Worm (Caenorhabditis elegans) whole organism, young adult: Measurements from ENCODE around the gene C33B4.4.

Experiments used
- C06A6.2 ChIP-seq: fragments of 200-800 bp; sonication (Bioruptor generic); conservative IDR thresholded peaks from 2 replicates; pipeline ENCODE4 v1.3.6; 2022; ENCODE audit warnings: missing genetic modification characterization, missing compliant biosample characterization
- F23B12.7 ChIP-seq: sonication (generic microtip); optimal IDR thresholded peaks from 2 replicates; lab custom pipeline; 2017; ENCODE audit warnings: missing genetic modification characterization, mild to moderate bottlenecking, missing compliant biosample characterization, antibody characterized with exemption, moderate library complexity; ENCODE audit not compliant: insufficient read depth
- F49E8.2 ChIP-seq: sonication (generic microtip); optimal IDR thresholded peaks from 3 replicates; lab custom pipeline; 2017; ENCODE audit warnings: missing genetic modification characterization, mild to moderate bottlenecking, missing compliant biosample characterization, antibody characterized with exemption, moderate library complexity; ENCODE audit not compliant: insufficient read depth
- F52B5.7 ChIP-seq: sonication (generic microtip); optimal IDR thresholded peaks from 2 replicates; lab custom pipeline; 2016; ENCODE audit warnings: mild to moderate bottlenecking, missing genetic modification characterization, missing compliant biosample characterization
- F55B11.4 ChIP-seq: sonication (generic microtip); optimal IDR thresholded peaks from 2 replicates; lab custom pipeline; 2016; ENCODE audit warnings: missing compliant biosample characterization, missing genetic modification characterization, borderline replicate concordance; ENCODE audit not compliant: insufficient read depth
- F57A8.1 ChIP-seq: fragments of 200-800 bp; sonication (Bioruptor generic); optimal IDR thresholded peaks from 2 replicates; lab custom pipeline; 2018; ENCODE audit warnings: mild to moderate bottlenecking, missing genetic modification characterization, moderate library complexity, missing compliant biosample characterization
- K11D2.4 ChIP-seq: fragments of 200-800 bp; sonication (Bioruptor generic); IDR thresholded peaks from 2 replicates; pipeline ENCODE4 v1.3.6; 2022; ENCODE audit warnings: missing genetic modification reagents, missing genetic modification characterization, missing compliant biosample characterization
- K12H6.12 ChIP-seq: fragments of 200-800 bp; sonication (Bioruptor generic); optimal IDR thresholded peaks from 2 replicates; lab custom pipeline; 2018; ENCODE audit warnings: mild to moderate bottlenecking, missing genetic modification characterization, missing compliant biosample characterization
- Y67H2A.10 ChIP-seq: fragments of 200-800 bp; sonication (Bioruptor generic); conservative IDR thresholded peaks from 2 replicates; pipeline ENCODE4 v1.3.6; 2022; ENCODE audit warnings: missing genetic modification reagents, missing genetic modification characterization, missing compliant biosample characterization
- Y95B8A.8 ChIP-seq: fragments of 200-800 bp; sonication (Bioruptor generic); IDR thresholded peaks from 2 replicates; pipeline ENCODE4 v1.3.6; 2022; ENCODE audit warnings: missing genetic modification reagents, missing genetic modification characterization, missing compliant biosample characterization
- ZK185.1 ChIP-seq: sonication (generic microtip); optimal IDR thresholded peaks from 2 replicates; lab custom pipeline; 2016; ENCODE audit warnings: mild to moderate bottlenecking, missing genetic modification characterization, missing compliant biosample characterization; ENCODE audit not compliant: poor library complexity, severe bottlenecking
- ama-1 ChIP-seq, 3 experiments: fragments of 150-350 bp in 1 of 3; sonication (generic microtip) in 2 of 3; optimal IDR thresholded peaks; 2 replicates each; lab custom pipeline; 2014 to 2018; ENCODE audit warnings: missing biosample characterization in 2 of 3, missing genetic modification characterization in 2 of 3, missing genetic modification reagents in 2 of 3
- athp-1 ChIP-seq: sonication (generic microtip); optimal IDR thresholded peaks from 2 replicates; lab custom pipeline; 2017; ENCODE audit warnings: mild to moderate bottlenecking, missing genetic modification characterization, missing compliant biosample characterization
- attf-6 ChIP-seq: fragments of 200-800 bp; sonication (Bioruptor generic); IDR thresholded peaks from 2 replicates; pipeline ENCODE4 v1.3.6; 2022; ENCODE audit warnings: missing genetic modification reagents, missing genetic modification characterization, missing compliant biosample characterization
- bed-2 ChIP-seq: fragments of 200-800 bp; sonication (Bioruptor generic); IDR thresholded peaks from 2 replicates; pipeline ENCODE4 v1.3.6; 2022; ENCODE audit warnings: missing genetic modification reagents, missing genetic modification characterization, missing compliant biosample characterization
- ccch-3 ChIP-seq: fragments of 200-800 bp; sonication (Bioruptor generic); optimal IDR thresholded peaks from 2 replicates; lab custom pipeline; 2018; ENCODE audit warnings: mild to moderate bottlenecking, missing genetic modification characterization, missing compliant biosample characterization
- ceh-79 ChIP-seq: sonication (generic microtip); optimal IDR thresholded peaks from 2 replicates; lab custom pipeline; 2017; ENCODE audit warnings: mild to moderate bottlenecking, missing genetic modification characterization, missing compliant biosample characterization
- ceh-91 ChIP-seq: fragments of 200-800 bp; sonication (Bioruptor generic); IDR thresholded peaks from 2 replicates; pipeline ENCODE4 v1.3.6; 2022; ENCODE audit warnings: missing genetic modification reagents, missing genetic modification characterization, missing compliant biosample characterization
- dpff-1 ChIP-seq: sonication (generic microtip); optimal IDR thresholded peaks from 2 replicates; lab custom pipeline; 2017; ENCODE audit warnings: mild to moderate bottlenecking, missing genetic modification characterization, missing compliant biosample characterization
- egl-44 ChIP-seq: fragments of 200-800 bp; sonication (Bioruptor generic); IDR thresholded peaks from 2 replicates; pipeline ENCODE4 v1.3.6; 2022; ENCODE audit warnings: missing genetic modification reagents, missing genetic modification characterization, missing compliant biosample characterization
- egrh-3 ChIP-seq: fragments of 200-800 bp; sonication (Bioruptor generic); IDR thresholded peaks from 2 replicates; pipeline ENCODE4 v1.3.6; 2022; ENCODE audit warnings: missing genetic modification reagents, missing genetic modification characterization, missing compliant biosample characterization
- fkh-3 ChIP-seq: sonication (generic microtip); optimal IDR thresholded peaks from 2 replicates; lab custom pipeline; 2016; ENCODE audit warnings: mild to moderate bottlenecking, missing genetic modification characterization, missing compliant biosample characterization
- gei-17 ChIP-seq: fragments of 200-800 bp; sonication (Bioruptor generic); optimal IDR thresholded peaks from 2 replicates; lab custom pipeline; 2018; ENCODE audit warnings: mild to moderate bottlenecking, missing genetic modification characterization, missing compliant biosample characterization
- hlh-26 ChIP-seq: fragments of 200-800 bp; sonication (Bioruptor generic); conservative IDR thresholded peaks from 2 replicates; pipeline ENCODE4 v1.3.6; 2022; ENCODE audit warnings: missing genetic modification reagents, missing genetic modification characterization, missing compliant biosample characterization
- hrde-1 ChIP-seq: sonication (generic microtip); optimal IDR thresholded peaks from 2 replicates; lab custom pipeline; 2016; ENCODE audit warnings: missing genetic modification characterization, mild to moderate bottlenecking, missing compliant biosample characterization, moderate library complexity, missing genotype, missing genetic modification reagents, borderline replicate concordance
- lag-1 ChIP-seq: fragments of 200-800 bp; sonication (Bioruptor generic); IDR thresholded peaks from 2 replicates; pipeline ENCODE4 v1.3.6; 2022; ENCODE audit warnings: missing genetic modification reagents, missing genetic modification characterization, missing compliant biosample characterization
- let-526 ChIP-seq: fragments of 200-800 bp; sonication (Bioruptor generic); IDR thresholded peaks from 2 replicates; pipeline ENCODE4 v1.3.6; 2022; ENCODE audit warnings: missing genetic modification reagents, missing genetic modification characterization, missing compliant biosample characterization
- lin-26 ChIP-seq: fragments of 200-800 bp; sonication (Bioruptor generic); IDR thresholded peaks from 2 replicates; pipeline ENCODE4 v1.3.6; 2022; ENCODE audit warnings: missing genetic modification reagents, missing genetic modification characterization, missing compliant biosample characterization
- lin-35 ChIP-seq, 3 experiments: fragments of 150-350 bp in 2 of 3; sonication (generic microtip) in 1 of 3; optimal IDR thresholded peaks; 2 replicates each; lab custom pipeline; 2014 to 2018; ENCODE audit warnings: missing biosample characterization in 3 of 3, missing genetic modification characterization in 3 of 3, missing genetic modification reagents in 3 of 3
- lir-1 ChIP-seq: fragments of 200-800 bp; sonication (Bioruptor generic); conservative IDR thresholded peaks from 2 replicates; pipeline ENCODE4 v1.3.6; 2022; ENCODE audit warnings: missing genetic modification reagents, missing genetic modification characterization, missing compliant biosample characterization
- madf-3 ChIP-seq: fragments of 200-800 bp; sonication (Bioruptor generic); IDR thresholded peaks from 2 replicates; pipeline ENCODE4 v1.3.6; 2022; ENCODE audit warnings: missing genetic modification reagents, missing genetic modification characterization, missing compliant biosample characterization
- madf-8 ChIP-seq: fragments of 200-800 bp; sonication (Bioruptor generic); conservative IDR thresholded peaks from 2 replicates; pipeline ENCODE4 v1.3.6; 2022; ENCODE audit warnings: missing genetic modification reagents, missing genetic modification characterization, missing compliant biosample characterization
- mel-28 ChIP-seq: sonication (generic microtip); optimal IDR thresholded peaks from 2 replicates; lab custom pipeline; 2016; ENCODE audit warnings: borderline replicate concordance, mild to moderate bottlenecking, missing genetic modification characterization, missing compliant biosample characterization
- mxl-1 ChIP-seq: sonication (generic microtip); optimal IDR thresholded peaks from 2 replicates; lab custom pipeline; 2016; ENCODE audit warnings: missing genetic modification characterization, missing compliant biosample characterization
- nhr-120 ChIP-seq: fragments of 200-800 bp; sonication (Bioruptor generic); IDR thresholded peaks from 2 replicates; pipeline ENCODE4 v1.3.6; 2022; ENCODE audit warnings: missing genetic modification characterization, missing compliant biosample characterization
- nhr-27 ChIP-seq: fragments of 200-800 bp; sonication (Bioruptor generic); optimal IDR thresholded peaks from 2 replicates; lab custom pipeline; 2018; ENCODE audit warnings: mild to moderate bottlenecking, missing genetic modification characterization, moderate library complexity, missing compliant biosample characterization
- nhr-90 ChIP-seq: sonication (generic microtip); optimal IDR thresholded peaks from 2 replicates; lab custom pipeline; 2016; ENCODE audit warnings: missing genotype, mild to moderate bottlenecking, missing genetic modification characterization, missing compliant biosample characterization
- pbrm-1 ChIP-seq: fragments of 200-800 bp; sonication (Bioruptor generic); IDR thresholded peaks from 2 replicates; pipeline ENCODE4 v1.3.6; 2022; ENCODE audit warnings: missing genetic modification reagents, missing genetic modification characterization, missing compliant biosample characterization
- rcor-1 ChIP-seq: fragments of 200-800 bp; sonication (Bioruptor generic); IDR thresholded peaks from 2 replicates; pipeline ENCODE4 v1.3.6; 2022; ENCODE audit warnings: missing genetic modification reagents, missing genetic modification characterization, missing compliant biosample characterization
- snpc-4 ChIP-seq, 5 experiments: fragments of 150-350 bp in 1 of 5; sonication (generic microtip) in 4 of 5; optimal IDR thresholded peaks; 2 replicates each; lab custom pipeline; 2014 to 2018; ENCODE audit warnings: missing genetic modification characterization in 5 of 5, missing biosample characterization in 3 of 5, antibody characterized with exemption in 2 of 5, mild to moderate bottlenecking in 2 of 5, missing compliant biosample characterization in 2 of 5, missing genotype in 2 of 5, moderate library complexity in 2 of 5, missing genetic modification reagents in 1 of 5
- tlf-1 ChIP-seq: fragments of 200-800 bp; sonication (Bioruptor generic); optimal IDR thresholded peaks from 2 replicates; lab custom pipeline; 2018; ENCODE audit warnings: mild to moderate bottlenecking, missing genetic modification characterization, missing compliant biosample characterization
- unc-130 ChIP-seq: sonication (generic microtip); optimal IDR thresholded peaks from 2 replicates; lab custom pipeline; 2016; ENCODE audit warnings: missing genetic modification reagents, missing genetic modification characterization, missing compliant biosample characterization
- ztf-25 ChIP-seq: fragments of 200-800 bp; sonication (Bioruptor generic); IDR thresholded peaks from 2 replicates; pipeline ENCODE4 v1.3.6; 2022; ENCODE audit warnings: missing genetic modification reagents, missing genetic modification characterization, missing compliant biosample characterization
- ztf-26 ChIP-seq: sonication (generic microtip); optimal IDR thresholded peaks from 2 replicates; lab custom pipeline; 2017; ENCODE audit warnings: missing genetic modification characterization, missing compliant biosample characterization
- ztf-28 ChIP-seq: fragments of 200-800 bp; sonication (Bioruptor generic); IDR thresholded peaks from 2 replicates; pipeline ENCODE4 v1.3.6; 2022; ENCODE audit warnings: missing genetic modification reagents, missing genetic modification characterization, missing compliant biosample characterization
- ztf-3 ChIP-seq: fragments of 200-800 bp; sonication (Bioruptor generic); optimal IDR thresholded peaks from 2 replicates; lab custom pipeline; 2018; ENCODE audit warnings: mild to moderate bottlenecking, missing genetic modification characterization, missing compliant biosample characterization
- ztf-6 ChIP-seq: fragments of 200-800 bp; sonication (Bioruptor generic); IDR thresholded peaks from 2 replicates; pipeline ENCODE4 v1.3.6; 2022; ENCODE audit warnings: missing genetic modification reagents, missing genetic modification characterization, missing compliant biosample characterization

The C33B4.4 gene

ce11 chrII:11333846-11334638 is 49.2 kb downstream of the C33B4.4 start (continued):
- TF ChIP-seq F57A8.1 (GFP tag; lab: Kevin White, UChicago), result no peak
- TF ChIP-seq lag-1, result no peak
- TF ChIP-seq nhr-120 (GFP tag; lab: Robert Waterston, UW), result no peak
- no peak for TF ChIP-seq dpff-1
- peak; percentile 26 for TF ChIP-seq ztf-26
- no peak for TF ChIP-seq madf-3 (GFP tag; lab: Robert Waterston, UW)
- TF ChIP-seq unc-130 (GFP tag; lab: Kevin White, UChicago), result no peak
- TF ChIP-seq bed-2, result no peak
- TF ChIP-seq ccch-3 (GFP tag; lab: Kevin White, UChicago), result no peak
- TF ChIP-seq K11D2.4 (GFP tag; lab: Robert Waterston, UW), result no peak
- TF ChIP-seq ztf-25 (GFP tag; lab: Robert Waterston, UW), result peak; percentile 62; the same call in 1 of the 2 replicates
- no peak for TF ChIP-seq snpc-4 (GFP tag; optimal IDR thresholded peaks at IDR 0.05; lab: Kevin White, UChicago)
- TF ChIP-seq snpc-4 (tag; optimal IDR thresholded peaks at IDR 0.05; lab: Kevin White, UChicago), result peak; percentile 65 to 94 (median 93)
- TF ChIP-seq F55B11.4, result no peak
- no peak for TF ChIP-seq lin-35 (GFP tag; optimal IDR thresholded peaks at IDR 0.05; lab: Kevin White, UChicago)
- TF ChIP-seq rcor-1, result peak; percentile 40
- TF ChIP-seq let-526 (GFP tag; lab: Robert Waterston, UW), result no peak
- no peak for TF ChIP-seq mxl-1 (tag; lab: Kevin White, UChicago)
- no peak for TF ChIP-seq ztf-6 (GFP tag; lab: Robert Waterston, UW)
- TF ChIP-seq attf-6 (GFP tag; lab: Robert Waterston, UW), result no peak
- no peak for TF ChIP-seq Y67H2A.10 (GFP tag; lab: Robert Waterston, UW)
- TF ChIP-seq F23B12.7, result no peak
- TF ChIP-seq athp-1, result no peak
- TF ChIP-seq egrh-3, result no peak
- TF ChIP-seq egl-44 (GFP tag; lab: Robert Waterston, UW), result peak; percentile 68; the same call in 1 of the 2 replicates
- 0 out of 2 replicates have a peak, but pooled peaks have one; percentile 28 for TF ChIP-seq pbrm-1
- no peak for TF ChIP-seq hrde-1 (tag; lab: Kevin White, UChicago)
- TF ChIP-seq ceh-91 (GFP tag; lab: Robert Waterston, UW), result no peak
- TF ChIP-seq lir-1, result no peak
- no peak for TF ChIP-seq F52B5.7
- TF ChIP-seq ztf-28, result no peak
- TF ChIP-seq madf-8 (GFP tag; lab: Robert Waterston, UW), result no peak; the same call in 1 of the 2 replicates
- no peak for TF ChIP-seq Y95B8A.8 (GFP tag; lab: Robert Waterston, UW)
- peak; percentile 84 for TF ChIP-seq lin-26 (GFP tag; lab: Robert Waterston, UW)
- no peak for TF ChIP-seq K12H6.12
- no peak for TF ChIP-seq nhr-27 (tag; lab: Kevin White, UChicago)
- no peak for TF ChIP-seq fkh-3 (tag; lab: Kevin White, UChicago)
- TF ChIP-seq mel-28 (tag; lab: Kevin White, UChicago), result no peak
- TF ChIP-seq, all 124 proteins: peak for 38

- no peak for TF ChIP-seq hlh-26 (GFP tag; lab: Robert Waterston, UW)
- TF ChIP-seq C06A6.2 (GFP tag; lab: Robert Waterston, UW), result no peak
- no peak for TF ChIP-seq ama-1 (optimal IDR thresholded peaks at IDR 0.05; lab: Kevin White, UChicago)
- no peak for TF ChIP-seq ama-1 (GFP tag; optimal IDR thresholded peaks at IDR 0.05; lab: Kevin White, UChicago)
- TF ChIP-seq F49E8.2 (tag; lab: Kevin White, UChicago), result no peak
- TF ChIP-seq nhr-90 (tag; lab: Kevin White, UChicago), result no peak
- no peak for TF ChIP-seq tlf-1 (GFP tag; lab: Kevin White, UChicago)
- no peak for TF ChIP-seq ZK185.1
- no peak for TF ChIP-seq ceh-79 (tag; lab: Kevin White, UChicago)
- TF ChIP-seq F52B5.7, result no peak
- TF ChIP-seq lag-1, result no peak
- TF ChIP-seq ztf-28, result no peak
- no peak for TF ChIP-seq ceh-91 (GFP tag; lab: Robert Waterston, UW)
- TF ChIP-seq ztf-3, result no peak
- TF ChIP-seq gei-17 (GFP tag; lab: Kevin White, UChicago), result no peak
- TF ChIP-seq, all 124 proteins: peak for 0
These were observed 49.9 kb downstream of the C33B4.4 start for ce11 chrII:11333375-11333774.
